Fruit fly (Drosophila melanogaster): ENCODE measurements around the gene agt.

DNA sequence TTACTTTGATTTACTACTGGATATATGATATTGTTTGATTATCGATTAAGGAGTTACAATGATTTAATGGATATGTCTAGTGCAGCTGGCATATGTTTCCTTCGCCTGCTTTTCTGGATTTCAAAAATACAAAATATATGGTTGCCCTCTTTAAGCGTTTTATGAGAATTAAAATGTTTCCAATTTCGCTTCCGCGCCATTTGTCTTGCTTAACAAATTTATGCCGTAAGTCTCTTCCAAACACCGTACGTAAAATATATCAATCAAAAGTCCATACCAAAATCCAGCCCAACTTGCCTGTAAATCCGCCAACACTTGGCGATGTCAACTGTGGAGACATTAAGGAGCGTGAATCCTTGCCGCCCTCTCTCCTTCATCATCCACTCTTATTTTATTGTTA, 30.7 kb downstream of the agt start, which contains the start of gene CG15177:
- TF ChIP-seq chinmo (GFP tag; IDR thresholded peaks at IDR 0.05; ENCODE audit: partially characterized antibody), result no peak
- no peak for TF ChIP-seq CG2678 (tag; optimal IDR thresholded peaks at IDR 0.05)
- no peak for TF ChIP-seq CG30403 (GFP tag; optimal IDR thresholded peaks at IDR 0.05)
- no peak for TF ChIP-seq Adf1 (GFP tag; IDR thresholded peaks at IDR 0.05)

All from whole organism, embryonic.